Worm (Caenorhabditis elegans) whole organism, L4 larva: ENCODE results near the gene W03B1.5.
A peak's percentile ranks its signal among the peaks of the same experiment; 100 is the strongest.

Experiments
- F44E2.7 ChIP-seq: fragments of 200-800 bp; sonication (Bioruptor generic); IDR thresholded peaks from 2 replicates; pipeline ENCODE4 v2.1.2; 2022; ENCODE audit warnings: missing genetic modification characterization, missing compliant biosample characterization
- T20F7.1 ChIP-seq: fragments of 200-800 bp; sonication (Bioruptor generic); optimal IDR thresholded peaks from 2 replicates; lab custom pipeline; 2018; ENCODE audit warnings: mild to moderate bottlenecking, missing genetic modification characterization, missing compliant biosample characterization
- T26A8.4 ChIP-seq: fragments of 200-800 bp; sonication (Bioruptor generic); IDR thresholded peaks from 2 replicates; pipeline ENCODE4 v1.3.6; 2022; ENCODE audit warnings: missing genetic modification characterization, missing compliant biosample characterization
- Y48G9A.11 ChIP-seq: fragments of 200-800 bp; sonication (Bioruptor generic); IDR thresholded peaks from 2 replicates; pipeline ENCODE4 v1.3.6; 2022; ENCODE audit warnings: missing genetic modification reagents, missing genetic modification characterization, missing compliant biosample characterization
- Y5F2A.4 ChIP-seq: fragments of 200-800 bp; sonication (Bioruptor generic); optimal IDR thresholded peaks from 2 replicates; lab custom pipeline; 2018; ENCODE audit warnings: mild to moderate bottlenecking, missing genetic modification characterization, missing compliant biosample characterization
- ZK546.5 ChIP-seq, 2 experiments: sonication (generic microtip); optimal IDR thresholded peaks; 2 replicates each; lab custom pipeline; 2017; ENCODE audit warnings: missing biosample characterization in 2 of 2, missing genetic modification characterization in 2 of 2
- aha-1 ChIP-seq: fragments of 150-350 bp; peaks from one replicate; lab custom pipeline; 2014; ENCODE audit warnings: missing biosample characterization, missing genetic modification characterization
- aly-2 ChIP-seq: sonication (generic microtip); optimal IDR thresholded peaks from 2 replicates; lab custom pipeline; 2018; ENCODE audit warnings: missing biosample characterization, missing genetic modification characterization
- ceh-28 ChIP-seq: fragments of 150-350 bp; optimal IDR thresholded peaks from 2 replicates; lab custom pipeline; 2014; ENCODE audit warnings: missing biosample characterization, missing genetic modification reagents, missing genetic modification characterization
- ceh-62 ChIP-seq: sonication (generic microtip); optimal IDR thresholded peaks from 2 replicates; lab custom pipeline; 2017; ENCODE audit warnings: missing biosample characterization, missing genetic modification characterization
- daf-16 ChIP-seq, 3 experiments: sonication (generic microtip); optimal IDR thresholded peaks; 2 replicates each; lab custom pipeline; 2016 to 2017; ENCODE audit warnings: missing genetic modification characterization in 3 of 3, missing genetic modification reagents in 3 of 3, mild to moderate bottlenecking in 2 of 3, missing compliant biosample characterization in 2 of 3, missing biosample characterization in 1 of 3, moderate library complexity in 1 of 3
- dmd-6 ChIP-seq: fragments of 200-800 bp; sonication (Bioruptor generic); IDR thresholded peaks from 2 replicates; pipeline ENCODE4 v1.3.6; 2022; ENCODE audit warnings: missing genetic modification reagents, missing genetic modification characterization, missing compliant biosample characterization
- dmd-8 ChIP-seq: fragments of 200-800 bp; sonication (Bioruptor generic); IDR thresholded peaks from 2 replicates; pipeline ENCODE4 v1.3.6; 2022; ENCODE audit warnings: missing genetic modification characterization, missing compliant biosample characterization
- dpl-1 ChIP-seq: fragments of 150-350 bp; optimal IDR thresholded peaks from 2 replicates; lab custom pipeline; 2014; ENCODE audit warnings: missing biosample characterization, missing genetic modification reagents, missing genetic modification characterization
- duxl-1 ChIP-seq: sonication (generic microtip); optimal IDR thresholded peaks from 2 replicates; lab custom pipeline; 2016; ENCODE audit warnings: mild to moderate bottlenecking, missing genetic modification characterization, moderate library complexity, missing compliant biosample characterization; ENCODE audit not compliant: poor library complexity
- fos-1 ChIP-seq: fragments of 150-350 bp; optimal IDR thresholded peaks from 2 replicates; lab custom pipeline; 2014; ENCODE audit warnings: missing biosample characterization, missing genetic modification characterization
- gei-8 ChIP-seq: fragments of 200-800 bp; sonication (Bioruptor generic); optimal IDR thresholded peaks from 2 replicates; lab custom pipeline; 2018; ENCODE audit warnings: mild to moderate bottlenecking, missing genetic modification characterization, missing compliant biosample characterization
- hif-1 ChIP-seq, 2 experiments: sonication (generic microtip); optimal IDR thresholded peaks; 2 replicates each; lab custom pipeline; 2016 to 2017; ENCODE audit warnings: missing compliant biosample characterization in 2 of 2, missing genetic modification characterization in 2 of 2, missing genetic modification reagents in 2 of 2, missing genotype in 2 of 2, mild to moderate bottlenecking in 1 of 2
- hlh-11 ChIP-seq: fragments of 200-800 bp; sonication (Bioruptor generic); optimal IDR thresholded peaks from 2 replicates; lab custom pipeline; 2018; ENCODE audit warnings: mild to moderate bottlenecking, missing genetic modification characterization, missing compliant biosample characterization
- hmg-1.1 ChIP-seq: fragments of 200-800 bp; sonication (Bioruptor generic); IDR thresholded peaks from 2 replicates; pipeline ENCODE4 v1.3.6; 2022; ENCODE audit warnings: missing genetic modification reagents, missing genetic modification characterization, missing compliant biosample characterization
- lin-38 ChIP-seq: fragments of 200-800 bp; sonication (Bioruptor generic); IDR thresholded peaks from 2 replicates; pipeline ENCODE4 v1.3.6; 2022; ENCODE audit warnings: missing genetic modification reagents, missing genetic modification characterization, missing compliant biosample characterization
- lsy-2 ChIP-seq, 2 experiments: fragments of 150-350 bp in 1 of 2; sonication (generic microtip) in 1 of 2; optimal IDR thresholded peaks; 2 replicates each; lab custom pipeline; 2014 to 2017; ENCODE audit warnings: missing biosample characterization in 2 of 2, missing genetic modification characterization in 2 of 2
- mes-2 ChIP-seq: sonication (generic microtip); optimal IDR thresholded peaks from 2 replicates; lab custom pipeline; 2016; ENCODE audit warnings: missing genotype, mild to moderate bottlenecking, missing genetic modification characterization, missing compliant biosample characterization; ENCODE audit not compliant: poor library complexity, severe bottlenecking
- mxl-2 ChIP-seq: fragments of 200-800 bp; sonication (Bioruptor generic); conservative IDR thresholded peaks from 2 replicates; pipeline ENCODE4 v1.3.6; 2022; ENCODE audit warnings: missing genetic modification reagents, missing genetic modification characterization, missing compliant biosample characterization
- nhr-10 ChIP-seq: fragments of 150-350 bp; optimal IDR thresholded peaks from 2 replicates; lab custom pipeline; 2014; ENCODE audit warnings: missing biosample characterization, missing genetic modification characterization
- nhr-102 ChIP-seq: sonication (generic microtip); optimal IDR thresholded peaks from 2 replicates; lab custom pipeline; 2016; ENCODE audit warnings: mild to moderate bottlenecking, missing genetic modification characterization, moderate library complexity, missing compliant biosample characterization
- nhr-6 ChIP-seq: fragments of 150-350 bp; optimal IDR thresholded peaks from 2 replicates; lab custom pipeline; 2014; ENCODE audit warnings: missing biosample characterization, missing genetic modification characterization
- nhr-77 ChIP-seq: fragments of 150-350 bp; optimal IDR thresholded peaks from 2 replicates; lab custom pipeline; 2014; ENCODE audit warnings: missing biosample characterization, missing genetic modification characterization
- rbr-2 ChIP-seq: sonication (generic microtip); optimal IDR thresholded peaks from 2 replicates; lab custom pipeline; 2016; ENCODE audit warnings: missing genotype, missing genetic modification characterization, missing compliant biosample characterization
- saeg-2 ChIP-seq: fragments of 200-800 bp; sonication (Bioruptor generic); IDR thresholded peaks from 2 replicates; pipeline ENCODE4 v1.3.6; 2022; ENCODE audit warnings: missing genetic modification reagents, missing genetic modification characterization, missing compliant biosample characterization
- sdz-12 ChIP-seq: fragments of 200-800 bp; sonication (Bioruptor generic); optimal IDR thresholded peaks from 2 replicates; lab custom pipeline; 2018; ENCODE audit warnings: mild to moderate bottlenecking, missing genetic modification characterization, missing compliant biosample characterization
- skn-1 ChIP-seq: fragments of 150-350 bp; optimal IDR thresholded peaks from 2 replicates; lab custom pipeline; 2014; ENCODE audit warnings: missing biosample characterization, missing genetic modification characterization
- snpc-4 ChIP-seq: fragments of 150-350 bp; optimal IDR thresholded peaks from 2 replicates; lab custom pipeline; 2014; ENCODE audit warnings: missing biosample characterization, missing genetic modification characterization
- spr-1 ChIP-seq: sonication (generic microtip); optimal IDR thresholded peaks from 2 replicates; lab custom pipeline; 2016; ENCODE audit warnings: mild to moderate bottlenecking, missing genetic modification characterization, missing compliant biosample characterization
- spr-3 ChIP-seq: fragments of 200-800 bp; sonication (Bioruptor generic); optimal IDR thresholded peaks from 2 replicates; lab custom pipeline; 2018; ENCODE audit warnings: mild to moderate bottlenecking, missing genetic modification characterization, missing compliant biosample characterization
- tra-1 ChIP-seq: fragments of 200-800 bp; sonication (Bioruptor generic); IDR thresholded peaks from 2 replicates; pipeline ENCODE4 v1.3.6; 2022; ENCODE audit warnings: missing genetic modification reagents, missing genetic modification characterization, missing compliant biosample characterization
- unc-130 ChIP-seq: sonication (generic microtip); optimal IDR thresholded peaks from 2 replicates; lab custom pipeline; 2016; ENCODE audit warnings: missing genetic modification reagents, missing genetic modification characterization, missing compliant biosample characterization
- unc-62 ChIP-seq, 3 experiments: fragments of 150-350 bp in 1 of 3; sonication (generic microtip); optimal IDR thresholded peaks in 2 of 3; peaks in 1 of 3; 1 replicate in 1 of 3; 2 replicates in 2 of 3; lab custom pipeline; 2014 to 2017; ENCODE audit warnings: missing biosample characterization in 3 of 3, missing genetic modification characterization in 3 of 3, missing genetic modification reagents in 3 of 3, missing genotype in 1 of 3
- zip-2 ChIP-seq: fragments of 150-350 bp; optimal IDR thresholded peaks from 2 replicates; lab custom pipeline; 2014; ENCODE audit warnings: missing biosample characterization, missing genetic modification characterization

W03B1.5 gene

ce11 chrIV:4360497-4360896 lies 12.3 kb downstream of the W03B1.5 start, which contains the start of gene F55F10.1:
TSS of gene F55F10.1 (plus strand) at chrIV:4360837.
- TF ChIP-seq T26A8.4 (peak; percentile 59; the same call in 1 of the 2 replicates), nhr-6 (tag; lab: Kevin White, UChicago) (peak; percentile 33), lin-38 (GFP tag; lab: Robert Waterston, UW) (peak; percentile 87), dmd-6 (GFP tag; lab: Robert Waterston, UW) (peak; percentile 50), daf-16 (GFP tag; optimal IDR thresholded peaks at IDR 0.05; lab: Kevin White, UChicago) (peak in 1 of 2 experiments; percentile 70), daf-16 (tag; optimal IDR thresholded peaks at IDR 0.05; lab: Kevin White, UChicago) (peak; percentile 22), rbr-2 (tag; lab: Kevin White, UChicago) (peak; percentile 39), Y5F2A.4 (no peak), spr-3 (GFP tag; lab: Kevin White, UChicago) (no peak), zip-2 (no peak), T20F7.1 (GFP tag; lab: Kevin White, UChicago) (no peak), aha-1 (tag; lab: Kevin White, UChicago) (peak; percentile 47), hlh-11 (tag; lab: Kevin White, UChicago) (peak; percentile 40), hmg-1.1 (GFP tag; lab: Robert Waterston, UW) (0 out of 2 replicates have a peak, but pooled peaks have one; percentile 23), lsy-2 (tag; optimal IDR thresholded peaks at IDR 0.05; lab: Kevin White, UChicago) (peak in 1 of 2 experiments; percentile 84), ceh-28 (tag; lab: Kevin White, UChicago) (peak; percentile 22), dpl-1 (GFP tag; lab: Kevin White, UChicago) (peak; percentile 79), nhr-102 (tag; lab: Kevin White, UChicago) (peak; percentile 44), gei-8 (GFP tag; lab: Kevin White, UChicago) (no peak), unc-130 (GFP tag; lab: Kevin White, UChicago) (no peak), sdz-12 (GFP tag; lab: Kevin White, UChicago) (no peak), snpc-4 (tag; lab: Kevin White, UChicago) (no peak), nhr-77 (tag; lab: Kevin White, UChicago) (peak; percentile 24), skn-1 (tag; lab: Kevin White, UChicago) (no peak), aly-2 (tag; lab: Kevin White, UChicago) (no peak), mes-2 (tag; lab: Kevin White, UChicago) (peak; percentile 82), Y48G9A.11 (no peak), saeg-2 (no peak), fos-1 (tag; lab: Kevin White, UChicago) (no peak), tra-1 (no peak), nhr-10 (tag; lab: Kevin White, UChicago) (no peak), hif-1 (tag; optimal IDR thresholded peaks at IDR 0.05; lab: Kevin White, UChicago) (peak in 1 of 2 experiments; percentile 24), unc-62 (GFP tag; optimal IDR thresholded peaks at IDR 0.05 in 1 of 2; lab: Kevin White, UChicago) (peak in 1 of 2 experiments; percentile 12), unc-62 (tag; optimal IDR thresholded peaks at IDR 0.05; lab: Kevin White, UChicago) (no peak), ceh-62 (tag; lab: Kevin White, UChicago) (no peak)
- TF ChIP-seq, all 104 proteins: peak for 17

- TF ChIP-seq gei-8 (GFP tag; lab: Kevin White, UChicago) (no peak), dmd-8 (GFP tag; lab: Robert Waterston, UW) (no peak), sdz-12 (GFP tag; lab: Kevin White, UChicago) (no peak), duxl-1 (tag; lab: Kevin White, UChicago) (no peak), hif-1 (tag; optimal IDR thresholded peaks at IDR 0.05; lab: Kevin White, UChicago) (no peak), F44E2.7 (no peak), spr-1 (tag; lab: Kevin White, UChicago) (no peak), aha-1 (tag; lab: Kevin White, UChicago) (peak; percentile 53), ZK546.5 (tag; optimal IDR thresholded peaks at IDR 0.05; lab: Kevin White, UChicago) (no peak), unc-62 (GFP tag; optimal IDR thresholded peaks at IDR 0.05 in 1 of 2; lab: Kevin White, UChicago) (peak in 1 of 2 experiments; percentile 95), unc-62 (tag; optimal IDR thresholded peaks at IDR 0.05; lab: Kevin White, UChicago) (no peak), mxl-2 (GFP tag; lab: Robert Waterston, UW) (no peak)
Measured at ce11 chrIV:4369116-4369515, 20.9 kb downstream of the W03B1.5 start.
